Fruit fly (Drosophila melanogaster) S2 (cell line): ENCODE data around the gene CG4789.

Source experiments
- CG8478 ChIP-seq: fragments of >200 bp; optimal IDR thresholded peaks from 2 replicates; lab custom pipeline; 2018
- CTCF ChIP-seq, 2 experiments: fragments of >200 bp; optimal IDR thresholded peaks; 2 replicates each; lab custom pipeline; 2018

- TF ChIP-seq CG8478 (lab: Kevin White, UChicago) = no peak
- TF ChIP-seq CTCF (optimal IDR thresholded peaks at IDR 0.05; lab: Kevin White, UChicago) = no peak
These were observed 8.6 kb upstream of the CG4789 start, which contains the start of gene CG4768 for dm6 chrX:16791920-16792829.
